Worm (Caenorhabditis elegans): Measurements from ENCODE around the gene ugt-16.

ugt-16 gene

DNA sequence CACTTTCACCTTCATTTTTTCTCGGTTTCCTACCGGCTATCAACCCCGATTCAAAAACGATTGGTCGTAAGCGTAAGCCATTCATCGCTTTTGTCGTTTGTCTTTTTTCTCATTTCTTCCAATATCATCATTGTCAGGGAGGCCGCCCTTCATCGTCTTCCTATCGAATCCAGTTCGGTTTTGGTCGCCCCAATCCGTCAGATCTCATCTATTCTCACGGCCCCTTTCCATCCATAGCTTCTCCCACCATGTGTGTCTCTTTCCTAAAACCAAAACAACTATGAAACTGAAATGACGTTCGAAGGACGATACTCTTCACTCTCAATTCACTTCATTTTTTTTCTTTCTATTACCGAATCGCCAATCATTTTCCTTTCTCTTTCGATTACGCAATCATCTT is 51.0 kb downstream of the ugt-16 start:
- TF ChIP-seq klf-2 (GFP tag; conservative IDR thresholded peaks at IDR 0.05) = no peak
- TF ChIP-seq T22C8.4 (GFP tag; IDR thresholded peaks at IDR 0.05) = no peak
- no peak for TF ChIP-seq ztf-23 (GFP tag; IDR thresholded peaks at IDR 0.05)
- TF ChIP-seq cog-1 (tag; optimal IDR thresholded peaks at IDR 0.05) = no peak
- no peak for TF ChIP-seq tab-1 (GFP tag; IDR thresholded peaks at IDR 0.05)
- no peak for TF ChIP-seq flt-1 (GFP tag; IDR thresholded peaks at IDR 0.05)
- TF ChIP-seq med-1 (GFP tag; optimal IDR thresholded peaks at IDR 0.05; ENCODE audit: insufficient read depth) = no peak

ce11 chrV:12876708-12877107 is 51.9 kb downstream of the ugt-16 start:
- TF ChIP-seq tab-1 (GFP tag; IDR thresholded peaks at IDR 0.05) (no peak), ref-1 (GFP tag; conservative IDR thresholded peaks at IDR 0.05) (no peak), ztf-23 (GFP tag; IDR thresholded peaks at IDR 0.05) (no peak), T22C8.4 (GFP tag; IDR thresholded peaks at IDR 0.05) (no peak), ztf-29 (GFP tag; IDR thresholded peaks at IDR 0.05) (no peak), med-1 (GFP tag; optimal IDR thresholded peaks at IDR 0.05; ENCODE audit: insufficient read depth) (no peak), cog-1 (tag; optimal IDR thresholded peaks at IDR 0.05) (no peak), klf-2 (GFP tag; conservative IDR thresholded peaks at IDR 0.05) (no peak), flt-1 (GFP tag; IDR thresholded peaks at IDR 0.05) (no peak)
